Fruit fly (Drosophila melanogaster): ENCODE data around the gene CG43407.

CG43407 gene

DNA sequence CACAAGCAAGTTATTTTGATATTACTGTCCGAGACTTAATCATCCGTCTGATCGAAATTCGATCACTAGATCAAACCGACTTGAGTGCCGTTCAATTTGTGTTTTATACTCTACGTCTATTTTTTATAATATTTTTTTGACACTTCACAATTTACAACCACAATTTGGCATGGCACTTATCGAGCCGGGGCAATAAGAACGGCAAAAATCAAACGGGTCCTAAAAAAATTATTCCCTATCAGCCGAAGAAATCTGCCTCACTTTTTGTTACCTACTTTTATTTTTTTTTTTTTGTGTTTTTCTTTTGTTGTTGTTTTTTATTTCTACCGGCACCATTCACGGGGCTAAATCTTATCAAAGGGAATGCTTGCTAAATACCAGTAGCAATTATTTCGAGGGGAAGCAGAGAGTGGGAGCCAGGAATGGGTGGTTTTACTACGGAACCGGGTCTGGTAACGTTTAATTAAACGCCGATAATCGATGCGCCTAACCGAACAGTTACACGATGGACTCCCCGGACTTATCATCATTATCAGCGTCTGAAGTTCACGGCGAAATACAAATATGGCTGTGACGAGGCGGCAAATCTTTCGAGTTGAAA, 37.6 kb downstream of the CG43407 start:
- no peak for TF ChIP-seq CG17801 (GFP tag; optimal IDR thresholded peaks at IDR 0.05; ENCODE audit: partially characterized antibody)

DNA sequence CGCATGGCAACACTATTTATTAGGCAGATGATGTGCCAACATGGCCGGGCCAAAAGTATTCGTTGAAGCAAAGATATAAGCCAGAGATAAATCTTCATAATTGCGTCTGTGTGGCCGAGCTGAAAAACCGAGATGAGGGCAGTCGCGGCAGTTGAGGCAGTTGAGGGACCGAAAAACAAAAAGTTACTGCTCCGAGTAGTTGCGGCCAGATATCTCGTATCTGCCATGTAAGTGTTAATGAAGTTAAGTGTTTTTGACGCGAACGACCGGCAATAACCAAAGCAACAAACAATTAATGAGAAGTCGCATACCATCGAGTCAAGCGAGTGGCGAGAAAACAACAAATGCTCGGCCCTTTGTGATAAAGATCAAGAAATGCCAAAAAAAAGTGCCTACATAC, 38.4 kb downstream of the CG43407 start:
- no peak for TF ChIP-seq CG17801 (GFP tag; optimal IDR thresholded peaks at IDR 0.05; ENCODE audit: partially characterized antibody)

DNA sequence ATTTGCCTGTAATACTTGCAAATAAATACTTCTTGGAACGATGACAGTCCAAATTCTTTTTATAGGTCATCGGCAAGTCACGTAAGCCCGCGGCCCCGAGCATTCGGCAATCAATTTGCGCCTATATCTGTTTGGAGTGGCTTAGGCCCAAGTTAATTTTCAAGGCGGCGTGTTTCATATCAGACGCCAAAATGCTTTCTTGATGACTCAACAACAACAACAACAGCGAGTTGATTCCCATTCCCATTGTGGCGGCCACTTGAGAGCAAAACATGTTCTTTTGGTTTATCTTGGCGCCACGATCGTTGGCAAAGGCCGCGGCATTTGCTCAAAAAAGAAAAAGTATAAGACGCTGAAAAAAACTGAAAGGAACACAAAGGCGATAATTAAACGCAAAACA, 39.1 kb downstream of the CG43407 start:
- TF ChIP-seq CG17801 (GFP tag; optimal IDR thresholded peaks at IDR 0.05; ENCODE audit: partially characterized antibody), result no peak

DNA sequence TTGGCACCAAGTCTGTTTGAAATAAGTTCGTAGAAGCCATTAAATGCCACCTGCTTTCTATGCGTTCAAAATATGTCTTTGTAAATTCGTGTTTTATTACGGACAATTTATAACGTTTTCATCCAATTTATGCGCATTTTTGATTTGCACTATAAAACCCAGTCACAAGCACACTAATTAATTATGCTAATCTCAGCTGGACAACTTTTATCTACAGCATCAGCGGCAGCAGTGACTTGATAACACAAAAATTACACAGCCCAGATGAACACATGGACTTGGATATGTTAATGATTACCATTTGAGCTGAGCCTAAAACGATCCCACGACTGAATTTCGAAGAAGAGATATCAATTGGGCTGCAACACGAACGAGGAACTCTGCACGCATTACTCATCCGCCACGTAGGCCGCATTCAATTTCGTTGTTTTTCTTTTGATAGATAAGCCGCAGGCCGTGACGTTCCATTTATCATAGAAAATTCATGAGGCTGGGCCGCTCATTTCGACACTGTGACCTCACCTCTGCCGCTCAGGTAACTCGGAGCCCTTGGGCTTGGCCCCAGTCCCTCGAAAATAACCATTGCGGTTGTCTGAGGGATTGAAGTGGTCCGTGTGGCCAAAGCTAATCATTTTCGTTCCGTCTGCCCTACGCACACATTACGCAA, 40.0 kb downstream of the CG43407 start:
- TF ChIP-seq CG17801 (GFP tag; optimal IDR thresholded peaks at IDR 0.05; ENCODE audit: partially characterized antibody), result no peak

DNA sequence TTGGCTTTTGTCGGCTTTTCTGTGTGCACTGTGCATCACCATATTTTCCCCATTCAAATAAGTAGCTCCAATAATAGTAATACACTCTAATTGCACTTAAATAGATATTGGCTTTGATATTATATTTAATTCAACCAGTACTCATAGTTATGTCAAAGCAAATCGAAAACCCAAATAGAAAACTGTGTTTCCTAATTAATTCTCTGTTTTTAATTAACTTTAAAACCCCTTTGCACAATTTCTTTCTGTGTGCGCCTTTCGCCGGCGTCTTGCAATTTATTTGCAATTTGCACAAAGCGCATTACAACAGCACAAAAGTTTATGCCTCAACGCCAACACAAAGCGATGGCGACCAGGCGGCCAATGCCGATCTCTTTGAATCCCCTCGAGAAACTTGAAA, 42.0 kb downstream of the CG43407 start:
- TF ChIP-seq CG17801 (GFP tag; optimal IDR thresholded peaks at IDR 0.05; ENCODE audit: partially characterized antibody), result no peak

DNA sequence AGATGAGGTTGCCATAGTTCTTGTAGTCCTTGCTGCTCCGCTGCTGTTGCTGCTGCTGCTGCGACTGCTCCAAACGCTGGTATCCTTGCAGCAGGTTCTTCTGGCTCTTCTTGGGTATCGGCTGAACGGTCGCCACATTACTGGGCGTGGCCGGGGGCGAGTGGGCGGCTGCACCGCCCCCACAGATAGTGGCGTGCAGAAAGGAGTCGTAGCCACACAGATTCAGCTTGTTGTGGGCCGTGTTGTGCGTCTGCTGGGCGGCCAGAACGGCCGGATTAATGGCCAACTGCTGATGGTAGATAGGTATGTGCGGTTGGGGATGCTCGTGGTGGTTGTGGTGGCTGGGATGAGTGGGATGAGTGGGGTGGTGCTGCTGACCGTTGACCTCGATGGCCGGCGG, 47.8 kb downstream of the CG43407 start:
- TF ChIP-seq CG17801 (GFP tag; optimal IDR thresholded peaks at IDR 0.05; ENCODE audit: partially characterized antibody), result no peak

DNA sequence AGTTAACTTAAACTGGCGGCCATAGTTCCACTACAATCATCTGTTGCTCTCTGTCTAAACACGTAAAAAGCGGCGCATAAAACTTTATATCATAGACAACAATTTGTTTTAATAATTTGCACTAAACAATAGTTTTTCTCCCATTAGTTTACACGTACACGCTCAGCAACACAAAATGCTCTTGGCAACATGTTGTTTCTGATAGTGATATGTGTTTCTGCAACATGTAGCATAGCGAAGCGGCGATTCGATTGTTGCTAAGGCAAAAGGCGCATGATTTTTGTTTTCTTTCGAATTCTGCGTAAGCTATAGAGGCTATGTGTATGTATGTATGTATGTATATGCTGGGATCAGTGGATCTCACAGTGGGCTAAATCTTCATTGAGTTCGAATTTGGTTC, 49.1 kb downstream of the CG43407 start:
- TF ChIP-seq CG17801 (GFP tag; optimal IDR thresholded peaks at IDR 0.05; ENCODE audit: partially characterized antibody), result no peak

DNA sequence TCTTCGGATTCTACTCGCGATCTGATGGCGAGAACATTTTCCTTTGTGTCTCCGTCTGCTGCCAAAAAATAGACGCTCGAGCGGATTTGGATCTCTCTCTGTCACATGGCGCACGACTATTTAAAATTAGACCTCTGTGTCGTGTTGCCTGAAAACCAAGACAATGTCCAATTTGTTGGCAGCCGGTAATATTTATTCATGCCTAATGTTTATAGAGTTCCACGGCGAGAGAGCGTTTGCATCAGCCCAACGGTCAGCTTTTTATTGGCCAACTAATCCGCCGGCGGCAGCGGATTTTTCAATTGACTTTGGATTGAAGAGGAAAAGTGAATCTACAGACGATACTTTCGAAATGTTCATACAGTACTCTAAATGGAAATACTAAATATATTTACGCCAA, 50.0 kb downstream of the CG43407 start, which contains the start of gene SmydA-2:
Gene SmydA-2 (minus strand): TSS at position 33 of the 400 bp plus-strand sequence.
- no peak for TF ChIP-seq CG17801 (GFP tag; optimal IDR thresholded peaks at IDR 0.05; ENCODE audit: partially characterized antibody)
